Fruit fly (Drosophila melanogaster) whole organism, embryonic: ENCODE data around the gene snk.

Experiments used
- Atf6 ChIP-seq: fragments of 200-800 bp; sonication (Bioruptor generic); IDR thresholded peaks from 2 replicates; pipeline ENCODE4 v1.3.6; 2022; ENCODE audit warnings: missing biosample characterization, missing genetic modification characterization
- BEAF-32 ChIP-seq: fragments of 200-800 bp; sonication (Bioruptor generic); optimal IDR thresholded peaks from 3 replicates; lab custom pipeline; 2017; ENCODE audit warnings: missing biosample characterization, missing genetic modification characterization, mild to moderate bottlenecking, moderate library complexity, missing genetic modification reagents
- CG10654 ChIP-seq: fragments of 200-800 bp; sonication (Bioruptor generic); optimal IDR thresholded peaks from 2 replicates; lab custom pipeline; 2016; ENCODE audit warnings: missing biosample characterization, missing genetic modification characterization
- CG11695 ChIP-seq: fragments of 200-800 bp; sonication (Bioruptor generic); IDR thresholded peaks from 3 replicates; pipeline ENCODE4 v1.3.6; 2022; ENCODE audit warnings: missing biosample characterization, missing genetic modification characterization
- CG12071 ChIP-seq: fragments of 200-800 bp; sonication (Bioruptor generic); optimal IDR thresholded peaks from 3 replicates; lab custom pipeline; 2018; ENCODE audit warnings: missing biosample characterization, mild to moderate bottlenecking, missing genetic modification characterization
- CG15479 ChIP-seq: fragments of 200-800 bp; sonication (Bioruptor generic); optimal IDR thresholded peaks from 3 replicates; lab custom pipeline; 2019; ENCODE audit warnings: missing biosample characterization, mild to moderate bottlenecking, missing genetic modification characterization, moderate library complexity
- CG16815 ChIP-seq: fragments of 200-800 bp; sonication (Bioruptor generic); optimal IDR thresholded peaks from 3 replicates; lab custom pipeline; 2017; ENCODE audit warnings: missing biosample characterization, mild to moderate bottlenecking, missing genetic modification characterization
- CG17361 ChIP-seq: fragments of 200-800 bp; sonication (Bioruptor generic); IDR thresholded peaks from 3 replicates; pipeline ENCODE4 v1.3.6; 2022; ENCODE audit warnings: missing biosample characterization, missing genetic modification characterization
- CG17829 ChIP-seq: fragments of 200-800 bp; optimal IDR thresholded peaks from 2 replicates; lab custom pipeline; 2019; ENCODE audit warnings: missing biosample characterization, mild to moderate bottlenecking, missing genetic modification characterization, moderate library complexity
- CG31365 ChIP-seq: fragments of 200-800 bp; sonication (Bioruptor generic); optimal IDR thresholded peaks from 2 replicates; lab custom pipeline; 2018; ENCODE audit warnings: missing biosample characterization, mild to moderate bottlenecking, missing genetic modification characterization
- CG4328 ChIP-seq: fragments of 200-800 bp; sonication (Bioruptor generic); optimal IDR thresholded peaks from 3 replicates; lab custom pipeline; 2017; ENCODE audit warnings: missing biosample characterization, missing genetic modification reagents, missing genetic modification characterization
- CG43689 ChIP-seq: fragments of 200-800 bp; sonication (Bioruptor generic); IDR thresholded peaks from 2 replicates; pipeline ENCODE4 v1.3.6; 2022; ENCODE audit warnings: missing biosample characterization, missing genetic modification characterization
- CG6272 ChIP-seq: fragments of 200-800 bp; sonication (Bioruptor generic); IDR thresholded peaks from 2 replicates; pipeline ENCODE4 v1.3.6; 2022; ENCODE audit warnings: missing biosample characterization, missing genetic modification characterization
- CG6765 ChIP-seq: fragments of 200-800 bp; sonication (Bioruptor generic); optimal IDR thresholded peaks from 3 replicates; lab custom pipeline; 2017; ENCODE audit warnings: missing biosample characterization, mild to moderate bottlenecking, missing genetic modification characterization
- CG6813 ChIP-seq: fragments of 200-800 bp; sonication (Bioruptor generic); optimal IDR thresholded peaks from 2 replicates; lab custom pipeline; 2017; ENCODE audit warnings: missing biosample characterization, missing genetic modification characterization, mild to moderate bottlenecking, moderate library complexity, missing genetic modification reagents
- CG7372 ChIP-seq: fragments of 200-800 bp; sonication (Bioruptor generic); IDR thresholded peaks from 2 replicates; pipeline ENCODE4 v1.3.6; 2022; ENCODE audit warnings: missing biosample characterization, missing genetic modification characterization
- CG9437 ChIP-seq: fragments of 200-800 bp; sonication (Bioruptor generic); optimal IDR thresholded peaks from 2 replicates; lab custom pipeline; 2018; ENCODE audit warnings: missing biosample characterization, mild to moderate bottlenecking, missing genetic modification characterization
- Deaf1 ChIP-seq: fragments of 200-800 bp; optimal IDR thresholded peaks from 3 replicates; lab custom pipeline; 2019; ENCODE audit warnings: missing biosample characterization, mild to moderate bottlenecking, missing genetic modification characterization, moderate library complexity
- Dref ChIP-seq: fragments of 200-800 bp; sonication (Bioruptor generic); IDR thresholded peaks from 2 replicates; pipeline ENCODE4 v1.3.6; 2022; ENCODE audit warnings: missing biosample characterization, missing genetic modification characterization
- Eip74EF ChIP-seq, 2 experiments: fragments of 200-800 bp in 1 of 2; fragments of >200 bp in 1 of 2; sonication (Bioruptor generic) in 1 of 2; optimal IDR thresholded peaks; 2 replicates each; lab custom pipeline; 2017 to 2019; ENCODE audit warnings: missing biosample characterization in 2 of 2, missing genetic modification characterization in 2 of 2, mild to moderate bottlenecking in 1 of 2, moderate library complexity in 1 of 2
- Fer3 ChIP-seq: fragments of 200-800 bp; sonication (Bioruptor generic); optimal IDR thresholded peaks from 2 replicates; lab custom pipeline; 2018; ENCODE audit warnings: missing biosample characterization, mild to moderate bottlenecking, missing genetic modification characterization, moderate library complexity
- Hmr ChIP-seq: fragments of 200-800 bp; sonication (Bioruptor generic); optimal IDR thresholded peaks from 3 replicates; lab custom pipeline; 2017; ENCODE audit warnings: mild to moderate bottlenecking, missing biosample characterization, missing genetic modification reagents, missing genetic modification characterization
- Hr78 ChIP-seq, 2 experiments: fragments of 200-800 bp in 1 of 2; fragments of >200 bp in 1 of 2; sonication (Bioruptor generic) in 1 of 2; optimal IDR thresholded peaks; 2 replicates each; lab custom pipeline; 2017 to 2019; ENCODE audit warnings: missing biosample characterization in 2 of 2, missing genetic modification characterization in 2 of 2, mild to moderate bottlenecking in 1 of 2, moderate library complexity in 1 of 2
- Jarid2 ChIP-seq: fragments of 200-800 bp; sonication (Bioruptor generic); optimal IDR thresholded peaks from 3 replicates; lab custom pipeline; 2017; ENCODE audit warnings: mild to moderate bottlenecking, missing biosample characterization, missing genetic modification reagents, missing genetic modification characterization
- MESR4 ChIP-seq: fragments of 200-800 bp; sonication (Bioruptor generic); optimal IDR thresholded peaks from 2 replicates; lab custom pipeline; 2018; ENCODE audit warnings: missing biosample characterization, mild to moderate bottlenecking, missing genetic modification characterization, moderate library complexity
- MTF-1 ChIP-seq: fragments of 200-800 bp; sonication (Bioruptor generic); optimal IDR thresholded peaks from 2 replicates; lab custom pipeline; 2018; ENCODE audit warnings: missing biosample characterization, mild to moderate bottlenecking, missing genetic modification characterization, borderline replicate concordance
- Med ChIP-seq: fragments of 200-800 bp; sonication (Bioruptor generic); peaks from one replicate; lab custom pipeline; 2016; ENCODE audit warnings: missing biosample characterization, missing genetic modification characterization, mild to moderate bottlenecking, inconsistent platforms, moderate library complexity
- Opbp ChIP-seq: fragments of 200-800 bp; sonication (Bioruptor generic); IDR thresholded peaks from 3 replicates; pipeline ENCODE4 v1.3.6; 2022; ENCODE audit warnings: missing biosample characterization, missing genetic modification characterization; ENCODE audit not compliant: partially characterized antibody
- Sox100B ChIP-seq: fragments of 200-800 bp; sonication (Bioruptor generic); optimal IDR thresholded peaks from 3 replicates; lab custom pipeline; 2018; ENCODE audit warnings: missing biosample characterization, mild to moderate bottlenecking, missing genetic modification characterization
- Spps ChIP-seq: fragments of 200-800 bp; sonication (Bioruptor generic); optimal IDR thresholded peaks from 2 replicates; lab custom pipeline; 2018; ENCODE audit warnings: missing biosample characterization, mild to moderate bottlenecking, missing genetic modification characterization
- TFAM ChIP-seq: fragments of 200-800 bp; sonication (Bioruptor generic); optimal IDR thresholded peaks from 2 replicates; lab custom pipeline; 2017; ENCODE audit warnings: missing biosample characterization, missing genetic modification characterization, inconsistent platforms
- Vsx1 ChIP-seq: fragments of 200-800 bp; sonication (Bioruptor generic); optimal IDR thresholded peaks from 2 replicates; lab custom pipeline; 2017; ENCODE audit warnings: missing biosample characterization, mild to moderate bottlenecking, missing genetic modification characterization, missing genetic modification reagents
- cwo ChIP-seq: fragments of 200-800 bp; sonication (Bioruptor generic); optimal IDR thresholded peaks from 3 replicates; lab custom pipeline; 2017; ENCODE audit warnings: missing biosample characterization, missing genetic modification characterization, mild to moderate bottlenecking, moderate library complexity, missing genetic modification reagents
- da ChIP-seq: fragments of 200-800 bp; sonication (Bioruptor generic); optimal IDR thresholded peaks from 2 replicates; lab custom pipeline; 2016; ENCODE audit warnings: missing biosample characterization, missing genetic modification characterization
- exex ChIP-seq: fragments of 200-800 bp; sonication (Bioruptor generic); optimal IDR thresholded peaks from 4 replicates; lab custom pipeline; 2018; ENCODE audit warnings: missing biosample characterization, mild to moderate bottlenecking, missing genetic modification characterization, moderate library complexity
- fd64A ChIP-seq: fragments of 200-800 bp; sonication (Bioruptor generic); optimal IDR thresholded peaks from 3 replicates; lab custom pipeline; 2018; ENCODE audit warnings: missing biosample characterization, mild to moderate bottlenecking, missing genetic modification characterization
- grn ChIP-seq: fragments of 200-800 bp; sonication (Bioruptor generic); optimal IDR thresholded peaks from 3 replicates; lab custom pipeline; 2017; ENCODE audit warnings: missing biosample characterization, missing genetic modification characterization
- gsb-n ChIP-seq: fragments of 200-800 bp; sonication (Bioruptor generic); optimal IDR thresholded peaks from 3 replicates; lab custom pipeline; 2018; ENCODE audit warnings: missing biosample characterization, mild to moderate bottlenecking, missing genetic modification characterization
- mld ChIP-seq: fragments of 200-800 bp; sonication (Bioruptor generic); IDR thresholded peaks from 3 replicates; pipeline ENCODE4 v1.3.6; 2022; ENCODE audit warnings: missing biosample characterization, missing genetic modification characterization; ENCODE audit not compliant: partially characterized antibody
- pb ChIP-seq: fragments of 200-800 bp; sonication (Bioruptor generic); optimal IDR thresholded peaks from 3 replicates; lab custom pipeline; 2016; ENCODE audit warnings: missing biosample characterization, missing genetic modification characterization
- psq ChIP-seq: fragments of 200-800 bp; sonication (Bioruptor generic); optimal IDR thresholded peaks from 2 replicates; lab custom pipeline; 2017; ENCODE audit warnings: missing biosample characterization, missing genetic modification characterization
- scrt ChIP-seq: fragments of 200-800 bp; sonication (Bioruptor generic); optimal IDR thresholded peaks from 2 replicates; lab custom pipeline; 2018; ENCODE audit warnings: missing biosample characterization, mild to moderate bottlenecking, missing genetic modification characterization, moderate library complexity
- seq ChIP-seq: fragments of 200-800 bp; sonication (Bioruptor generic); IDR thresholded peaks from 2 replicates; pipeline ENCODE4 v1.3.6; 2022; ENCODE audit warnings: missing biosample characterization, missing genetic modification characterization
- ttk ChIP-seq: fragments of 200-800 bp; sonication (Bioruptor generic); IDR thresholded peaks from 2 replicates; pipeline ENCODE4 v2.1.2; 2022; ENCODE audit warnings: missing biosample characterization, missing genetic modification characterization
- vvl ChIP-seq: fragments of 200-800 bp; sonication (Bioruptor generic); IDR thresholded peaks from 2 replicates; pipeline ENCODE4 v1.3.6; 2022; ENCODE audit warnings: missing biosample characterization, missing genetic modification characterization
- wdn ChIP-seq: fragments of 200-800 bp; sonication (Bioruptor generic); IDR thresholded peaks from 2 replicates; pipeline ENCODE4 v1.3.6; 2022; ENCODE audit warnings: missing biosample characterization, missing genetic modification characterization

snk gene

dm6 chr3R:13051942-13052693 lies 9.5 kb upstream of the snk start, which contains the start of gene pic (continued):
- TF ChIP-seq Fer3 (tag; lab: Kevin White, UChicago) = no peak
- TF ChIP-seq CG7372 (GFP tag; lab: Robert Waterston, UW) = no peak
- TF ChIP-seq CG6272 (GFP tag; lab: Robert Waterston, UW) = no peak
- no peak for TF ChIP-seq CG11695
- no peak for TF ChIP-seq cwo

- peak; percentile 34 for TF ChIP-seq Deaf1 (tag; lab: Kevin White, UChicago)
- TF ChIP-seq pb (GFP tag; lab: Kevin White, UChicago) = peak; percentile 91
- peak; percentile 97 for TF ChIP-seq grn (GFP tag; lab: Kevin White, UChicago)
- TF ChIP-seq BEAF-32 (GFP tag; lab: Kevin White, UChicago) = no peak
- TF ChIP-seq psq (GFP tag; lab: Kevin White, UChicago) = no peak
- TF ChIP-seq Dref (GFP tag; lab: Robert Waterston, UW) = no peak
- no peak for TF ChIP-seq CG15479 (GFP tag; lab: Kevin White, UChicago)
- peak; percentile 83 for TF ChIP-seq Med (GFP tag; lab: Kevin White, UChicago)
- TF ChIP-seq CG17829 (tag; lab: Kevin White, UChicago) = no peak
- TF ChIP-seq CG10654 (GFP tag; lab: Kevin White, UChicago) = no peak
- no peak for TF ChIP-seq da (GFP tag; lab: Kevin White, UChicago)
- TF ChIP-seq exex (tag; lab: Kevin White, UChicago) = peak; percentile 87
- peak; percentile 83 for TF ChIP-seq Jarid2 (GFP tag; lab: Kevin White, UChicago)
- peak; percentile 38 for TF ChIP-seq MTF-1
- 0 out of 2 replicates have a peak, but pooled peaks have one; percentile 32 for TF ChIP-seq seq
- TF ChIP-seq Hr78 (GFP tag; optimal IDR thresholded peaks at IDR 0.05; lab: Kevin White, UChicago) = peak in 1 of 2 experiments; percentile 99
- TF ChIP-seq CG43689 = no peak
- peak; percentile 48 for TF ChIP-seq Vsx1 (GFP tag; lab: Kevin White, UChicago)
- TF ChIP-seq CG12071 (GFP tag; lab: Kevin White, UChicago) = peak; percentile 10
- TF ChIP-seq CG16815 (GFP tag; lab: Kevin White, UChicago) = no peak
- TF ChIP-seq MESR4 (GFP tag; lab: Kevin White, UChicago) = no peak
- TF ChIP-seq CG17361 (GFP tag; lab: Robert Waterston, UW) = 0 out of 3 replicates have a peak, but pooled peaks have one; percentile 6
- peak; percentile 36 for TF ChIP-seq Hmr (GFP tag; lab: Kevin White, UChicago)
- no peak for TF ChIP-seq mld
- peak; percentile 27 for TF ChIP-seq CG31365 (tag; lab: Kevin White, UChicago)
- no peak for TF ChIP-seq CG9437 (GFP tag; lab: Kevin White, UChicago)
- TF ChIP-seq Spps (tag; lab: Kevin White, UChicago) = no peak
- TF ChIP-seq Sox100B (GFP tag; lab: Kevin White, UChicago) = peak; percentile 40
- TF ChIP-seq cwo = peak; percentile 33
- TF ChIP-seq wdn = no peak
- no peak for TF ChIP-seq CG4328 (GFP tag; lab: Kevin White, UChicago)
- no peak for TF ChIP-seq gsb-n (tag; lab: Kevin White, UChicago)
- no peak for TF ChIP-seq Opbp
- peak; percentile 32 for TF ChIP-seq fd64A
- no peak for TF ChIP-seq ttk (GFP tag; lab: Robert Waterston, UW)
- peak; percentile 51; the same call in 1 of the 2 replicates for TF ChIP-seq vvl (GFP tag; lab: Robert Waterston, UW)
- TF ChIP-seq scrt = no peak
- no peak for TF ChIP-seq TFAM (GFP tag; lab: Kevin White, UChicago)
- peak in 1 of 2 experiments; percentile 47 for TF ChIP-seq Eip74EF (GFP tag; optimal IDR thresholded peaks at IDR 0.05; lab: Kevin White, UChicago)
- no peak for TF ChIP-seq Atf6
- TF ChIP-seq CG6765 (GFP tag; lab: Kevin White, UChicago) = no peak
- TF ChIP-seq CG6813 = peak; percentile 48
Observed at dm6 chr3R:13051298-13051723, 8.7 kb upstream of the snk start, which contains the start of gene CG7966. TSS of gene CG7966 (minus strand) at chr3R:13051453.
